Worm (Caenorhabditis elegans) whole organism, L4 larva: ENCODE results near the gene Y46C8AL.11.

Source experiments
- lin-29 ChIP-seq: fragments of 200-800 bp; sonication (Bioruptor generic); IDR thresholded peaks from 2 replicates; pipeline ENCODE4 v1.3.6; 2022; ENCODE audit warnings: missing genetic modification reagents, missing genetic modification characterization, missing compliant biosample characterization
- lin-39 ChIP-seq: fragments of 150-350 bp; optimal IDR thresholded peaks from 2 replicates; lab custom pipeline; 2014; ENCODE audit warnings: missing biosample characterization, missing genetic modification reagents, missing genetic modification characterization
- lsy-2 ChIP-seq, 2 experiments: fragments of 150-350 bp in 1 of 2; sonication (generic microtip) in 1 of 2; optimal IDR thresholded peaks; 2 replicates each; lab custom pipeline; 2014 to 2017; ENCODE audit warnings: missing biosample characterization in 2 of 2, missing genetic modification characterization in 2 of 2
- madf-5 ChIP-seq, 2 experiments: fragments of 200-800 bp; sonication (Bioruptor generic); IDR thresholded peaks; 2 replicates each; pipeline ENCODE4 v1.3.6; 2022; ENCODE audit warnings: missing compliant biosample characterization in 2 of 2, missing genetic modification characterization in 2 of 2
- nhr-6 ChIP-seq: fragments of 150-350 bp; optimal IDR thresholded peaks from 2 replicates; lab custom pipeline; 2014; ENCODE audit warnings: missing biosample characterization, missing genetic modification characterization
- tag-97 ChIP-seq: fragments of 200-800 bp; sonication (Bioruptor generic); IDR thresholded peaks from 2 replicates; pipeline ENCODE4 v1.3.6; 2022; ENCODE audit warnings: missing genetic modification characterization, missing compliant biosample characterization
- ztf-11 ChIP-seq: fragments of 150-350 bp; optimal IDR thresholded peaks from 2 replicates; lab custom pipeline; 2014; ENCODE audit warnings: missing biosample characterization, missing genetic modification characterization

ce11 chrIV:3973049-3973448, 29.9 kb downstream of the Y46C8AL.11 start, which contains the start of gene clec-79:
- TF ChIP-seq lin-39 (tag; lab: Kevin White, UChicago): no peak
- no peak for TF ChIP-seq ztf-11 (tag; lab: Kevin White, UChicago)
- TF ChIP-seq lin-29 (GFP tag; lab: Robert Waterston, UW): no peak
- TF ChIP-seq madf-5 (GFP tag; IDR thresholded peaks at IDR 0.05; lab: Robert Waterston, UW): no peak
- no peak for TF ChIP-seq lsy-2 (tag; optimal IDR thresholded peaks at IDR 0.05; lab: Kevin White, UChicago)
- TF ChIP-seq tag-97 (GFP tag; lab: Robert Waterston, UW): no peak
- no peak for TF ChIP-seq nhr-6 (tag; lab: Kevin White, UChicago)
